Worm (Caenorhabditis elegans): Measurements from ENCODE around the gene K10D11.5.

DNA sequence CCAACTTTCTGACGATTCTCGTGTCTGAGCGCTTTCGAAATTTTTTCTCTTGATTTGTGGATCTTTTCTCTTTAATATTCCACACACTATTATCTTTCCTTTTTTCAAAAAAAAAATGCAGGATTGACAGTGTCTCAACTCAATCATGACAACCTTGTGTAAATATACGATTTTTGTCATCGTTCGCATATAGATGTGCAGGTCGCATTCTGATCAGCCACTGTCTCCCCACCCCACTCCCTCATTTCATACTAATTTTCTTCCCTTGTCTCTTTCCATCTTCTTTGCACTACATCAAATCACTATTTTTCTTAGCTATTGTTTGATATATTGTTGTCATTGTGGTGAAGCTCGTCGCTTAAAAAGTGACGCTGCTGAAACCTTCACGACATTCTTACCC lies 43.7 kb upstream of the K10D11.5 start:
- TF ChIP-seq W03F9.2 (tag; optimal IDR thresholded peaks at IDR 0.05) (no peak), dao-5 (tag; optimal IDR thresholded peaks at IDR 0.05) (no peak)

All from whole organism, L4/young adult.